Worm (Caenorhabditis elegans): ENCODE measurements around the gene ZK105.3.

- no peak for TF ChIP-seq dpl-1 (GFP tag; optimal IDR thresholded peaks at IDR 0.05)
- no peak for TF ChIP-seq rbr-2 (tag; optimal IDR thresholded peaks at IDR 0.05)
- no peak for TF ChIP-seq zag-1 (tag; optimal IDR thresholded peaks at IDR 0.05)
- TF ChIP-seq ceh-82 (tag; optimal IDR thresholded peaks at IDR 0.05), result no peak
- TF ChIP-seq unc-62 (GFP tag; optimal IDR thresholded peaks at IDR 0.05 in 1 of 2), result no peak
- no peak for TF ChIP-seq unc-62 (tag; optimal IDR thresholded peaks at IDR 0.05)
- TF ChIP-seq sdz-12 (GFP tag; optimal IDR thresholded peaks at IDR 0.05), result no peak
- no peak for TF ChIP-seq R02D3.7 (tag; optimal IDR thresholded peaks at IDR 0.05)
- TF ChIP-seq spr-3 (GFP tag; optimal IDR thresholded peaks at IDR 0.05), result no peak
- no peak for TF ChIP-seq fos-1 (tag; optimal IDR thresholded peaks at IDR 0.05)
- no peak for TF ChIP-seq mdl-1 (tag; optimal IDR thresholded peaks at IDR 0.05)
- TF ChIP-seq dmd-8 (GFP tag; IDR thresholded peaks at IDR 0.05), result no peak
- no peak for TF ChIP-seq zip-2 (tag; optimal IDR thresholded peaks at IDR 0.05)
- TF ChIP-seq hif-1 (tag; optimal IDR thresholded peaks at IDR 0.05), result no peak
Measured at ce11 chrV:7723967-7724544, 27.1 kb downstream of the ZK105.3 start, which contains the start of the genes ZK105.6 and ZK105.8.

All from whole organism, L4 larva.